Fruit fly (Drosophila melanogaster): ENCODE results near the gene CG32683.
A peak's percentile ranks its signal among the peaks of the same experiment; 100 is the strongest.

Gene CG32683

dm6 chrX:10398959-10399358 lies 55.7 kb downstream of the CG32683 start (continued):
- TF ChIP-seq CG18262 (tag; optimal IDR thresholded peaks at IDR 0.05) (no peak), abd-A (tag; optimal IDR thresholded peaks at IDR 0.05) (peak; percentile 67), GATAe (GFP tag; conservative IDR thresholded peaks at IDR 0.05) (no peak), CG8765 (GFP tag; IDR thresholded peaks at IDR 0.05) (no peak), Gsc (GFP tag; IDR thresholded peaks at IDR 0.05) (no peak), p53 (GFP tag; optimal IDR thresholded peaks at IDR 0.05) (no peak), CG11560 (tag; IDR thresholded peaks at IDR 0.05) (no peak), CG32767 (GFP tag; IDR thresholded peaks at IDR 0.05) (0 out of 2 replicates have a peak, but pooled peaks have one; percentile 7), HLH4C (GFP tag; IDR thresholded peaks at IDR 0.05; ENCODE audit: partially characterized antibody) (no peak), CG8388 (GFP tag; optimal IDR thresholded peaks at IDR 0.05) (no peak), sr (GFP tag; IDR thresholded peaks at IDR 0.05) (no peak), Hmr (GFP tag; optimal IDR thresholded peaks at IDR 0.05) (no peak), Lpt (GFP tag; optimal IDR thresholded peaks at IDR 0.05) (no peak), eve (GFP tag; optimal IDR thresholded peaks at IDR 0.05) (no peak), nmo (GFP tag; optimal IDR thresholded peaks at IDR 0.05) (no peak), CG33213 (GFP tag; optimal IDR thresholded peaks at IDR 0.05) (no peak), Hr3 (GFP tag; optimal IDR thresholded peaks at IDR 0.05) (no peak), CG12769 (tag; optimal IDR thresholded peaks at IDR 0.05) (peak; percentile 32), CG4617 (GFP tag; optimal IDR thresholded peaks at IDR 0.05; ENCODE audit: borderline replicate concordance) (no peak), Bteb2 (GFP tag; optimal IDR thresholded peaks at IDR 0.05) (no peak), her (GFP tag; optimal IDR thresholded peaks at IDR 0.05) (no peak), Med (GFP tag) (peak; percentile 17), CG18599 (GFP tag; optimal IDR thresholded peaks at IDR 0.05) (peak; percentile 23), Ets97D (GFP tag; optimal IDR thresholded peaks at IDR 0.05) (no peak), Lim3 (GFP tag; IDR thresholded peaks at IDR 0.05) (no peak)

dm6 chrX:10397514-10398133 lies 57.1 kb downstream of the CG32683 start:
- TF ChIP-seq CG34376 (GFP tag; optimal IDR thresholded peaks at IDR 0.05), result peak; percentile 25
- no peak for TF ChIP-seq CG11723 (GFP tag; optimal IDR thresholded peaks at IDR 0.05)
- TF ChIP-seq CG32772 (GFP tag; IDR thresholded peaks at IDR 0.05), result no peak
- no peak for TF ChIP-seq sim (GFP tag; IDR thresholded peaks at IDR 0.05)
- no peak for TF ChIP-seq Fer2 (tag; optimal IDR thresholded peaks at IDR 0.05)
- no peak for TF ChIP-seq Ssrp (tag; optimal IDR thresholded peaks at IDR 0.05)
- TF ChIP-seq CG2129 (GFP tag; IDR thresholded peaks at IDR 0.05; ENCODE audit: partially characterized antibody), result no peak
- TF ChIP-seq CG7928 (GFP tag; optimal IDR thresholded peaks at IDR 0.05), result no peak
- no peak for TF ChIP-seq ham (GFP tag; IDR thresholded peaks at IDR 0.05)
- no peak for TF ChIP-seq CG7745 (tag; optimal IDR thresholded peaks at IDR 0.05)
- TF ChIP-seq CG12659 (GFP tag; optimal IDR thresholded peaks at IDR 0.05), result no peak
- no peak for TF ChIP-seq CG30020 (tag; optimal IDR thresholded peaks at IDR 0.05)
- no peak for TF ChIP-seq CG33213 (GFP tag; optimal IDR thresholded peaks at IDR 0.05)
- no peak for TF ChIP-seq bbx (GFP tag; IDR thresholded peaks at IDR 0.05; ENCODE audit: partially characterized antibody)
- no peak for TF ChIP-seq CG2116 (GFP tag; optimal IDR thresholded peaks at IDR 0.05)
- TF ChIP-seq Dip3 (GFP tag; optimal IDR thresholded peaks at IDR 0.05), result no peak
- no peak for TF ChIP-seq CG18011 (GFP tag; optimal IDR thresholded peaks at IDR 0.05)
- no peak for TF ChIP-seq dpn (GFP tag; optimal IDR thresholded peaks at IDR 0.05)
- TF ChIP-seq H2.0 (GFP tag; IDR thresholded peaks at IDR 0.05), result no peak
- no peak for TF ChIP-seq Awh (GFP tag; IDR thresholded peaks at IDR 0.05)
- 0 out of 2 replicates have a peak, but pooled peaks have one; percentile 10 for TF ChIP-seq CG11696 (GFP tag; IDR thresholded peaks at IDR 0.05)
- no peak for TF ChIP-seq Six4 (GFP tag; optimal IDR thresholded peaks at IDR 0.05)
- TF ChIP-seq Dad (GFP tag; optimal IDR thresholded peaks at IDR 0.05), result no peak
- TF ChIP-seq chif (GFP tag; optimal IDR thresholded peaks at IDR 0.05), result no peak
- no peak for TF ChIP-seq Stat92E (GFP tag; optimal IDR thresholded peaks at IDR 0.05)
- peak; percentile 71 for TF ChIP-seq sob (GFP tag; IDR thresholded peaks at IDR 0.05)
- no peak for TF ChIP-seq CG8089 (GFP tag; optimal IDR thresholded peaks at IDR 0.05)

All from whole organism, embryonic.